Fruit fly (Drosophila melanogaster) Kc167 (cell line): ENCODE measurements around the gene CG14839.

Source experiments
- h ChIP-seq: fragments of >200 bp; optimal IDR thresholded peaks from 3 replicates; lab custom pipeline; 2018; ENCODE audit warnings: missing external identifiers
- psq ChIP-seq: fragments of >200 bp; optimal IDR thresholded peaks from 2 replicates; lab custom pipeline; 2017; ENCODE audit warnings: missing external identifiers
- ttk ChIP-seq: sonication (Bioruptor generic); optimal IDR thresholded peaks from 2 replicates; lab custom pipeline; 2017; ENCODE audit warnings: missing external identifiers

- TF ChIP-seq h (lab: Kevin White, UChicago) (no peak), ttk (lab: Kevin White, UChicago) (no peak), psq (no peak)
These were observed 26.6 kb downstream of the CG14839 start, which contains the start of gene red for dm6 chr3R:14288669-14289383.
